Worm (Caenorhabditis elegans): ENCODE measurements around the gene Y50E8A.2.

Gene Y50E8A.2

DNA sequence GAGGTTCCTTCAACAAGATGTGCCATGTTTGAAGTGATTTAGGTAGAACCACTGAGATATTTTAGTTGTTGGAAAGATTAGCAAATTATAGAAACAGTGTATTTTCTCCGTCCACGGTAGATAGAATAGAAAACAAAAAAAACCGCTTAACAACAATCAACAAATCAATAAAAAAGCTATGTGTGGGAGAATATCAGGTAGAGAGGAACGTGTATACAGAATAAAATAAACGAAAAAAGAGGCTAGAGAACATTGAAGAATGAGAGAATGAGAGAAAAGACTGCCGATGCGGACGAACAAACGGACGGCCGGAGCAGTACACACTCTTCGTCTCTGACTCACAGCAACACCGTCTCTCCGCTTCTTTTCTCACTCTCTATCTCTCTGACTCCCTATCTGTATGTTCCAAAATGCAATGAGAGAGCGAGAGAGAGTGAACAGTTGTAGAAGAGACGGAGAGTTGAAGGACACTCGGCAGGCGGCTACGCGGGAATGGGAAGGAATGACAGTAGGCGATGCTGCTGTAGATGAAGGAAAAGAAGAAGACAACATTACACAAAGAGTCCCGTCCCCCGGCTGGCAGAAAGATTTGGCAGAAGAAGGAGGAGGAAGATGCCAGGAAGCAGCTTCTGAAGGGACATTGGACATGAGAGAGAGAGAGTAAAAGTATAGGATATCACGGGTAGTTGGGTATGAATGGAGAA, 31.9 kb downstream of the Y50E8A.2 start, which contains the start of gene unc-112 (continued):
- TF ChIP-seq zfp-2 (tag; optimal IDR thresholded peaks at IDR 0.05) (no peak), nhr-77 (tag; optimal IDR thresholded peaks at IDR 0.05) (peak; percentile 54), F10B5.3 (tag; optimal IDR thresholded peaks at IDR 0.05) (peak; percentile 50), dpl-1 (GFP tag; optimal IDR thresholded peaks at IDR 0.05) (peak; percentile 51), zfp-3 (GFP tag; conservative IDR thresholded peaks at IDR 0.05) (no peak), ceh-32 (tag; optimal IDR thresholded peaks at IDR 0.05; ENCODE audit: poor library complexity) (no peak), rbr-2 (tag; optimal IDR thresholded peaks at IDR 0.05) (peak; percentile 69), aha-1 (tag) (peak; percentile 98), mxl-3 (GFP tag; optimal IDR thresholded peaks at IDR 0.05) (peak; percentile 85), gei-8 (GFP tag; optimal IDR thresholded peaks at IDR 0.05) (peak; percentile 14), mxl-2 (GFP tag; conservative IDR thresholded peaks at IDR 0.05) (no peak), nhr-6 (tag; optimal IDR thresholded peaks at IDR 0.05) (peak; percentile 98), fos-1 (tag; optimal IDR thresholded peaks at IDR 0.05) (no peak), F44E2.7 (GFP tag; IDR thresholded peaks at IDR 0.05) (no peak), set-16 (GFP tag; IDR thresholded peaks at IDR 0.05) (peak; percentile 45), unc-130 (GFP tag; optimal IDR thresholded peaks at IDR 0.05) (no peak), hmg-1.1 (GFP tag; IDR thresholded peaks at IDR 0.05) (peak; percentile 83), ZK337.2 (GFP tag; IDR thresholded peaks at IDR 0.05) (no peak)

DNA sequence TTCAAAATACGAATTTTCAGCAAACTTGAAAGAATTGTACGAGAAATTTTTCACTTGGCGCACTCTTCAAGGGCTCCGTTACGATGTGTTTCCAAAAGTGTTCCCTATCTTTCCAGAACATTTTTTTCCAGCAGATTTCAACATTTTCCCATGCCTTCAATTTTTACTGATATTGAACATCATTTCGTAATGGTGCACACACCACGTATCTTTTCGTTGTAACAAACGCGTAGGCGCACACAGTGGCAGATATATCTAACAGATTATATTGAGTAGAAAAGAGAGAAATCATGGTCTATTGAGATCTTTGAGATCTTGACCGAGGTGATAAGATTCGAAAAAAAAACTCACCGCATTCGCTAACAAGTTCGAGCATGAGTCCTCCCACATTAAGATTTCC, 32.9 kb downstream of the Y50E8A.2 start:
- TF ChIP-seq fos-1 (tag; optimal IDR thresholded peaks at IDR 0.05) = no peak
- no peak for TF ChIP-seq dmd-9 (GFP tag; IDR thresholded peaks at IDR 0.05)
- no peak for TF ChIP-seq ZK337.2 (GFP tag; IDR thresholded peaks at IDR 0.05)
- TF ChIP-seq daf-8 (GFP tag; IDR thresholded peaks at IDR 0.05) = no peak
- TF ChIP-seq Y48G9A.11 (GFP tag; IDR thresholded peaks at IDR 0.05) = no peak
- no peak for TF ChIP-seq F37D6.2 (tag; optimal IDR thresholded peaks at IDR 0.05)
- no peak for TF ChIP-seq nhr-48 (tag; optimal IDR thresholded peaks at IDR 0.05)
- no peak for TF ChIP-seq Y75B8A.6 (GFP tag; IDR thresholded peaks at IDR 0.05)
- no peak for TF ChIP-seq nhr-237 (tag; optimal IDR thresholded peaks at IDR 0.05)
- TF ChIP-seq lsy-2 (tag; optimal IDR thresholded peaks at IDR 0.05) = no peak

DNA sequence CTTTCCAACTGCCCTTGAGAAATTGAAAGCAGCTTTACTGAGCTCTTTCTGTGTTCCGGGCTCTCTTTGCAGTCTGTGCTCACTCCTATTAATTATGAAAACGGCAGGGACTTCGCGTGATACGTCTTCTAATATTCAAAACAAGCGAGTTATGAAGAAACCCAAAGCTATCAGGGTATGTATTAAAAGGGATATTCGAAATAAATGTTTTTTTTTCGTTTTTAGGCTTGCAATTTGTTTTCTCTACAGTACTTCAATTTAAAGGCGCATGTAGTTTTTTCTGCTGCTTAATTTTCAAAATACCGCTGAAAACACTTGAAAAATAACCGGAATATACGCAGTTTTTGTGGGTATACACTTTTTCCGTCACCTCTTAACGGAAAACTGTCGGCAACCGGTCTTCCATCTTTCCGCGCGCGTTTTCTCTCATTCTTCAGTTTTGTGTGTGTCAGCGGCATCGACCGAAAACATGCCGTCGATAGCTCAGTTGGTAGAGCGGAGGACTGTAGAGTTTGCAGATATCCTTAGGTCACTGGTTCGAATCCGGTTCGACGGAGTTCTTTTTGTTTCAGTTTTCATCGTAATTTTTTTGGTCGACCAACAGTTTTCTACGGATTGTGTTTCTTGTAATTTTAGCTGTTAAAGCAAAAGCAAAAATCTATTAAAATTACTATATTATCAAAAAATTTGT, 39.4 kb downstream of the Y50E8A.2 start, which contains the start of gene gasr-8:
Gene gasr-8, plus strand, starts transcription at position 51 of the 691 bp plus-strand sequence.
- TF ChIP-seq Y105C5A.15 (GFP tag; IDR thresholded peaks at IDR 0.05) (0 out of 2 replicates have a peak, but pooled peaks have one; percentile 15), nhr-102 (tag; optimal IDR thresholded peaks at IDR 0.05) (peak; percentile 3), F44E2.7 (GFP tag; IDR thresholded peaks at IDR 0.05) (no peak), lin-1 (GFP tag; IDR thresholded peaks at IDR 0.05) (peak; percentile 69), hlh-11 (tag; optimal IDR thresholded peaks at IDR 0.05) (peak; percentile 1), set-16 (GFP tag; IDR thresholded peaks at IDR 0.05) (peak; percentile 4; the same call in 1 of the 2 replicates), T26A8.4 (GFP tag; IDR thresholded peaks at IDR 0.05) (no peak), daf-12 (tag; optimal IDR thresholded peaks at IDR 0.05) (no peak), zfp-3 (GFP tag; conservative IDR thresholded peaks at IDR 0.05) (0 out of 2 replicates have a peak, but pooled peaks have one; percentile 52), dmd-6 (GFP tag; IDR thresholded peaks at IDR 0.05) (peak; percentile 39), madf-5 (GFP tag; IDR thresholded peaks at IDR 0.05) (peak in 1 of 2 experiments; percentile 55; a peak in 1 of 4 replicates), dmd-8 (GFP tag; IDR thresholded peaks at IDR 0.05) (peak; percentile 72; the same call in 1 of the 2 replicates), snpc-4 (tag; optimal IDR thresholded peaks at IDR 0.05) (no peak), lin-38 (GFP tag; IDR thresholded peaks at IDR 0.05) (peak; percentile 58), egl-43 (GFP tag; IDR thresholded peaks at IDR 0.05) (peak; percentile 71), nhr-6 (tag; optimal IDR thresholded peaks at IDR 0.05) (peak; percentile 21), arid-1 (GFP tag; conservative IDR thresholded peaks at IDR 0.05) (0 out of 2 replicates have a peak, but pooled peaks have one; percentile 42), nhr-42 (GFP tag; IDR thresholded peaks at IDR 0.05) (no peak), nhr-237 (tag; optimal IDR thresholded peaks at IDR 0.05) (no peak), unc-130 (GFP tag; optimal IDR thresholded peaks at IDR 0.05) (peak; percentile 20), Y48G9A.11 (GFP tag; IDR thresholded peaks at IDR 0.05) (peak; percentile 29; the same call in 1 of the 2 replicates), ceh-44 (GFP tag; IDR thresholded peaks at IDR 0.05) (0 out of 2 replicates have a peak, but pooled peaks have one; percentile 42), daf-16 (GFP tag; optimal IDR thresholded peaks at IDR 0.05) (no peak), daf-16 (tag; optimal IDR thresholded peaks at IDR 0.05) (peak; percentile 38), dve-1 (tag; optimal IDR thresholded peaks at IDR 0.05; ENCODE audit: insufficient read depth) (no peak), mes-2 (tag; optimal IDR thresholded peaks at IDR 0.05; ENCODE audit: poor library complexity, severe bottlenecking) (peak; percentile 68)
